Fruit fly (Drosophila melanogaster) Kc167 (cell line): ENCODE measurements around the gene CG31793.

Source experiments
- Myc ChIP-seq: fragments of >200 bp; optimal IDR thresholded peaks from 2 replicates; lab custom pipeline; 2017; ENCODE audit warnings: missing external identifiers
- Sin3A ChIP-seq: fragments of >200 bp; optimal IDR thresholded peaks from 2 replicates; lab custom pipeline; 2018; ENCODE audit warnings: missing external identifiers
- h ChIP-seq: fragments of >200 bp; optimal IDR thresholded peaks from 3 replicates; lab custom pipeline; 2018; ENCODE audit warnings: missing external identifiers
- insv ChIP-seq: fragments of >200 bp; optimal IDR thresholded peaks from 3 replicates; lab custom pipeline; 2018; ENCODE audit warnings: missing external identifiers
- psq ChIP-seq: fragments of >200 bp; optimal IDR thresholded peaks from 2 replicates; lab custom pipeline; 2017; ENCODE audit warnings: missing external identifiers
- ttk ChIP-seq: sonication (Bioruptor generic); optimal IDR thresholded peaks from 2 replicates; lab custom pipeline; 2017; ENCODE audit warnings: missing external identifiers

CG31793 gene

dm6 chr2L:19002959-19003371 is at the start of gene CG31793:
CG31793 (plus strand) TSS chr2L:19003367.
- TF ChIP-seq h (lab: Kevin White, UChicago) (no peak), Myc (no peak), insv (lab: Kevin White, UChicago) (no peak), Sin3A (lab: Kevin White, UChicago) (no peak), ttk (lab: Kevin White, UChicago) (no peak), psq (lab: Kevin White, UChicago) (no peak)

DNA sequence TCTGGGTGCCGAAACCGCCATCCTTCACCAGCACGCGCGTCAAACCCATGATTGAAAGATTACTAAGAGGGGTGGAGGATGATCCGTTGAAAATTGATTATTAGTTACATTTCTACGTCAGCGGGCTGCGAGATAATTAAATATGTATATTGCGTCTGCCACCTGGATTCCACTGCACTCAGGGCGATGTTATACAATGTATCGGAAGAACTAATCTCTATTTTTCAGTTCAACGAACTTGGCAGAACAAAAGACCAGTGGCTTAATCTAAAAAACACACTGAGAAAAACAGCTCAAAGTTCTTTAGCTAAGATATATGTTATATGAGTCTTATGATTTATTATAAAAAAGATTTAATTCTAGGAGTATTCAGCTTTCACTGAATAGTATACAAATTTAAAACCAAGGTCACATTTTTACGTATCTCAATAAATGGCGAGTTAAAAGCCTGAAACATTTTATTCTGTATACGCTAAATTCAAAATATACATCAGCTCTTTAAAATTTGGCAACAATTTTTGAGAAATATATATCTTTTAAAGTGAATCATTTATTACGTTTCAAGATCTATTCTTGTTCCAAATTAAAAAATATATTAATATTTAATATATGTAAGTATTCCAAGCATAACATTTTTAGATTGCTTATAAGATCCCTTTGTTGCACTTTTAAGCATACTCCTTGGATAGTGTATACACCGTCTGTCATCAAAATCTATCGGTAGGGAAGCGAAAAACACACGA is 49.5 kb upstream of the CG31793 start:
- TF ChIP-seq Sin3A (lab: Kevin White, UChicago) (no peak), insv (lab: Kevin White, UChicago) (no peak), h (lab: Kevin White, UChicago) (no peak), psq (lab: Kevin White, UChicago) (no peak), ttk (lab: Kevin White, UChicago) (no peak), Myc (no peak)

- no peak for TF ChIP-seq Myc
- no peak for TF ChIP-seq ttk (lab: Kevin White, UChicago)
- no peak for TF ChIP-seq Sin3A (lab: Kevin White, UChicago)
- TF ChIP-seq insv (lab: Kevin White, UChicago), result no peak
- no peak for TF ChIP-seq psq (lab: Kevin White, UChicago)
- TF ChIP-seq h (lab: Kevin White, UChicago), result no peak
Observed at dm6 chr2L:18954255-18954715, 48.9 kb upstream of the CG31793 start, which contains the start of gene CG10621. CG10621 (minus strand) TSS chr2L:18954431.

- TF ChIP-seq Sin3A (lab: Kevin White, UChicago), result no peak
- no peak for TF ChIP-seq insv (lab: Kevin White, UChicago)
Observed at dm6 chr2L:18955666-18956065, 47.5 kb upstream of the CG31793 start.

DNA sequence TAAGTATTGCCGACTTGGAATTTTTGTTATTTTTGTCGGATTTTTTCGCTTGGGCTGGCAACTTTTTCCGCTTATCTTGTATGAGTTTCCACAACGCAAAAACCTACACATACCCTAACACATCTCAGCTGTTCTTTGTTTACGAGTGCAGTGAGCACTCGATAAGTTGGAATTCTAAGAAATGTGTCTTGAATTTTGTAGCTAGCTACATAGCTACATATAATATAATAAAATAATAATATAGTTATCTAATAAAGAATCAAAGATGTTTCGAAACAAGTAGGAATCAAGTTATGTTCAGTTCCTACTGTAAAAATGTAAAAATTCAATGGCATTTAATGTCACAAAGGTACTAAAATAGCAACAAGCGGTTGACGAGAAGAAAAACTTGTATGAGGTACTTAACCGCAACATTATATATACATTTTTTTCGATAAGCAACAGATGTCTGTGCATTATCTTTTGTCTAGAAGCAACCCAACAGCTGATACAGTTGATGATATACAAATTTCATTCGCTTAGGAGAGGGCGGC is 46.0 kb upstream of the CG31793 start, which contains the start of gene Bhmt:
Gene Bhmt, minus strand, starts transcription at position 170 of the 533 bp plus-strand sequence.
- no peak for TF ChIP-seq Myc
- no peak for TF ChIP-seq psq (lab: Kevin White, UChicago)
- no peak for TF ChIP-seq insv (lab: Kevin White, UChicago)
- TF ChIP-seq Sin3A (lab: Kevin White, UChicago), result no peak
- no peak for TF ChIP-seq ttk (lab: Kevin White, UChicago)

- TF ChIP-seq Myc (no peak), insv (lab: Kevin White, UChicago) (no peak), psq (lab: Kevin White, UChicago) (no peak), ttk (lab: Kevin White, UChicago) (no peak), Sin3A (lab: Kevin White, UChicago) (no peak), h (lab: Kevin White, UChicago) (no peak)
Observed at dm6 chr2L:18965367-18966213, 37.6 kb upstream of the CG31793 start.

- TF ChIP-seq ttk (lab: Kevin White, UChicago), result no peak
- TF ChIP-seq h (lab: Kevin White, UChicago), result no peak
- TF ChIP-seq psq (lab: Kevin White, UChicago), result no peak
- no peak for TF ChIP-seq Sin3A (lab: Kevin White, UChicago)
- no peak for TF ChIP-seq Myc
- TF ChIP-seq insv (lab: Kevin White, UChicago), result no peak
Observed at dm6 chr2L:18966214-18966556, 37.0 kb upstream of the CG31793 start.

DNA sequence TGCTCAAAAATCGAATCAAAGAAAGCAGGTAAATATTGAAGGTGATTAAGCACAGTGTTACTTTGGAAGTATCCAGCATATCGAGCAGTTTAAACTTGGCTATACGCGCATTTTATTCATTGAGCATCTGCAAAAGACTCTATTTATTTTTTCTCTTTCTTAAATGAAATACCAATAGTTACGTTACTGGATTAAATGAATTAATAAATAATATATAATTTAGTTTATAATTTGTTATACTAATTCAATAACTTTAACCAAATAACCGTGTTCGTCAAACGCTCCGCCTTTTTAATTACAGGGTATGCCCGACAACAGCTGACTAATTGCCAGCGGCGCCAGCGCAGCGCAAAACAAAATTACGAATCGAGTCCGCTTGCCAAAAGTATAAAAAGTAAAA is 36.3 kb upstream of the CG31793 start:
- no peak for TF ChIP-seq psq (lab: Kevin White, UChicago)
- no peak for TF ChIP-seq Myc
- TF ChIP-seq insv (lab: Kevin White, UChicago), result no peak
- no peak for TF ChIP-seq Sin3A (lab: Kevin White, UChicago)
- no peak for TF ChIP-seq ttk (lab: Kevin White, UChicago)
- no peak for TF ChIP-seq h (lab: Kevin White, UChicago)

DNA sequence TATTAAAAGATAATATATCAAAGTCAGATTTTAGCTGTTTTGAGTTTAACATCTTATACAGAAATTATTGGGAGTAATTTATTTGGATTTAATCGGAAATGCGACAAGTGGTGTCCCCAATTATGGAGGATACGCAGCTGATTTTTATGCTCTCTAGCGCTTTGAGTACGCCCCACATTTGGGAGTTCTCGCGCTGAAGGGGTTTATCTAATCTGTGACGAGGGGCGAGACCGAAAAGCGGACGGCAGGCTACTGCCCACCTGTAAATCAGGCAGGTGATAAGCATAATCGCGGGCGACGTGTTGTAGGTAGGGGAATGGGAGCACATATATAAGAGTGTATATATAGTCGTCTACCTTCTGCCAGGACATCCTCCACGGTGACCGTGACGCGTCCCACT is 35.3 kb upstream of the CG31793 start:
- TF ChIP-seq ttk (lab: Kevin White, UChicago) (no peak), h (lab: Kevin White, UChicago) (no peak), Myc (no peak), insv (lab: Kevin White, UChicago) (no peak), psq (lab: Kevin White, UChicago) (no peak)

- TF ChIP-seq Sin3A (lab: Kevin White, UChicago) (peak; percentile 96), ttk (lab: Kevin White, UChicago) (no peak)
Observed at dm6 chr2L:18968370-18969105, 34.6 kb upstream of the CG31793 start, which contains the start of the genes Nak and Tango6. Nak (minus strand) TSS chr2L:18968744. Tango6 (plus strand) TSS chr2L:18969028.
